Worm (Caenorhabditis elegans): ENCODE measurements around the gene M162.5.

DNA sequence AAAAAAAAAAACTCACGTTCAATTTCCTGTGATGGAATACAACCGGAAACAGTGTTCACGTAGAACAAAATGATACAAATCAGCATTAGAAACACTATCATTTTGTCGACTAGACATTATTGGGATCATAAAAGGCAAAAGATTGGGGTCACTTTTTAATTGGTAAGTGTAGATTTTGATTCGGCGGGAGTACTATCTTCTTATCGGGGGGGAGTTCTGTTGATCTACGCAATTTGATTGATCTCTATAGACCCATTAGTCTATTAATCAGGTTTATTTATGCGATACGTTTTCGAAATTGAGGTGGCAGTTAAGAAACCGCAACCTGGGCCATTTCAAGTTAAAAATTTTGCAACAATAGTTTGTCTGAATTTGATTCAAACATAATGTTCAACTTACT is 40.2 kb downstream of the M162.5 start, which contains the start of gene Y116F11B.2:
- no peak for TF ChIP-seq pha-4 (tag; optimal IDR thresholded peaks at IDR 0.05)
- no peak for TF ChIP-seq drap-1 (GFP tag; optimal IDR thresholded peaks at IDR 0.05)
